Worm (Caenorhabditis elegans): Measurements from ENCODE around the gene Y39B6A.13.

The Y39B6A.13 gene

DNA sequence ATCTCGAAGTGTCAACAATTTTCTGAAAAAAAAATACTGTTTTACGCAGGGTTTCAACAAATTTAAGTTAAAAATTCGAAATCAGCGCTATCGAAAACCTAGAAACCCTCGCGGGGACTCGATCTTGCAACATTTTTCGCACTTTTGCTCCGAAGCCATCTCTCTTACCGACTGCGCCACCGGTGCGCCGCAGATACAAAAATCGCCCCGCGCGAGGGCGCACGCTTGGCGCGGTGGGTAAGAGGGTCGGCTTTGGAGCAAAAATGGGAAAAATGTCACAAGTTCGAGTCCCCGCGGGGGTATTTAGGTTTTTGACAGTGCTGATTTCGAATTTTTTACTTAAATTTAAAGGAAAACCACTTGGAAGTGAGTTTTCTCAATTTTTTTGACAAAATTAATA is 28.3 kb downstream of the Y39B6A.13 start:
- TF ChIP-seq sptf-1 (tag; optimal IDR thresholded peaks at IDR 0.05) (peak; percentile 5), nhr-2 (tag; optimal IDR thresholded peaks at IDR 0.05) (no peak)

DNA sequence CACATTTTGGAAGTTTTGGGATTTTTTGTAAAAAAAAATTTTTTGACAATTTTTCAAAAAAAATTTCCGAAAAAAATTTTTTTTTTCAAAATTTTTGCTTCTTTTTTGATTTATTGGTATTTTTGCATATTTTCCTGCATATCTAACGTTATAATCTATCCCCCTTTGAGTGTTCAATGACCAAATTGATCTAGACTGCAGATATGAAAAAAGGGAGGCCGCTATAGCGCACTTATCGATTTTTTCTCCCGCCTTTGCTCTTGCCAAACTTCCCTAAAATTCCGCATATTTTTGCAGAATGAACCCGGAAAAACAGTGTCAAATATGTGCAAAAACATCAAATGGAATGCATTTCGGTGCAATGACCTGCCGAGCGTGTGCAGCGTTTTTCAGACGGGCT is 31.8 kb downstream of the Y39B6A.13 start, which contains the start of gene nhr-145:
nhr-145 (plus strand) TSS at position 298 of the 400 bp plus-strand sequence.
- TF ChIP-seq elt-3 (tag; optimal IDR thresholded peaks at IDR 0.05) (no peak), elt-1 (tag; optimal IDR thresholded peaks at IDR 0.05; ENCODE audit: borderline replicate concordance, insufficient read depth) (peak; percentile 50)

DNA sequence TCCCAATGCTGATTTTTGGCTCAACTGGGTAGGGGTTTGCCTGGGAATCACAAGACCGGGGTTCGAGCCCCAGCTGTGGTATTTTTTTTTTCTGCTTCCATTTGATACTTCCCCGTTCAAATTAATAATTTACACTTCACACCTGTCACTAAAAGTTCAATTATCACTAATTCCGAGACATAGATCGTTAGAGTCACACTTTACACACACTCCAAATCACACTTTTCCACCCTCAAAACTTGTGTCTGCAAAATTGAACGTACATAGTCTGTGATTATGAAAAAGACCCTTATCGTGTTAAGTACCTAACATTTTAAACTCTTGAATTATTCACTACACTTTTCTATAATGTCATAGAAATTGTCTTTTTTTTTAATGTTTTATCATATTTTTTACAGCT is 35.4 kb downstream of the Y39B6A.13 start:
- TF ChIP-seq nhr-28 (tag; optimal IDR thresholded peaks at IDR 0.05) (no peak), elt-1 (tag; optimal IDR thresholded peaks at IDR 0.05; ENCODE audit: borderline replicate concordance, insufficient read depth) (no peak), nhr-12 (tag; optimal IDR thresholded peaks at IDR 0.05) (no peak), zip-8 (tag; optimal IDR thresholded peaks at IDR 0.05) (no peak), blmp-1 (tag; optimal IDR thresholded peaks at IDR 0.05) (no peak), snpc-4 (tag; optimal IDR thresholded peaks at IDR 0.05) (no peak)

DNA sequence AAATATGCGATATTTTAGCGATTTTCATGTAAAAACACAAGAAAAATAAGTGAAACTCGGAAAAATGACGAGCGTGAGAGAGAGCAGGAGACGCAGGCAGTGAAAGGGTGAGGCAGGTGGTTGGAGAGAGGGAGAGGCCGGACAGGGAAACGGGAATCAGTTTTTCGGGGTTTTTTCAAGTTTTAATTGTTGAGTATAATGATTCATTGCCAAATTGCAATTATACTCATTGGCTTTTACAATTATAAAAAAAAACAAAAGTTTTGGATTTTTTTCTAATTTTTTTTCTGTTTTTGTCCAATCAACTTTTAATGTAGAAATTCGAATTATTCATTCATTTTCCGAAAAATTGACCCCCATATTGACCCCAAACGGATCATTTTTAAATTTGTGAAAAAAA is 36.7 kb downstream of the Y39B6A.13 start, which contains the start of gene nhr-95:
nhr-95 (minus strand) TSS at position 101 of the 400 bp plus-strand sequence.
- TF ChIP-seq lin-32 (GFP tag; optimal IDR thresholded peaks at IDR 0.05) (no peak), drap-1 (GFP tag; optimal IDR thresholded peaks at IDR 0.05) (peak; percentile 31), tbx-8 (GFP tag; optimal IDR thresholded peaks at IDR 0.05) (no peak), bed-3 (GFP tag; optimal IDR thresholded peaks at IDR 0.05) (no peak), mls-2 (tag; optimal IDR thresholded peaks at IDR 0.05) (no peak), ham-2 (GFP tag; optimal IDR thresholded peaks at IDR 0.05) (no peak)

DNA sequence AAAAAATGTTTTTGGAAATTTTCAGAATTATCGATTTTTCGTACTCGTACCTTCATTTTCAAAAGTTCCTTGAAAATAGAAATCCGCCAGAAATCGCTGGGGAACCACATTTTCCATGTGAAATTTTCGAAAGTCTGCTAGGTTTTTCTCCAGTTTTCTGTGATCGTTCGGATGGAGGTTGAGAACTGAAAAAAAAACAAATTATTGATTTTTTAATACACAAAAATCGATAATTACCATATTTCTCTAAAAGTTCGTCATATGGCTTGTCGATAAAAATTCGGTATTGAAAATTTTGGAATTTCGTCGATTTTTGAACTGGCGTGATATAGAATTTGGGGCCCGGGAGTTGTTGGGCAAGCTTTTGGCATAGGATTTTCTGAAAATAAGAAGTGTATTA is 42.4 kb downstream of the Y39B6A.13 start:
- TF ChIP-seq unc-120 (tag; optimal IDR thresholded peaks at IDR 0.05; ENCODE audit: poor library complexity, severe bottlenecking) (no peak), snpc-4 (tag; optimal IDR thresholded peaks at IDR 0.05) (no peak), mep-1 (tag; optimal IDR thresholded peaks at IDR 0.05) (no peak), mab-5 (tag; optimal IDR thresholded peaks at IDR 0.05) (no peak), unc-39 (tag; optimal IDR thresholded peaks at IDR 0.05) (no peak), cnd-1 (tag; optimal IDR thresholded peaks at IDR 0.05) (no peak), bed-3 (GFP tag; optimal IDR thresholded peaks at IDR 0.05) (no peak), mls-2 (tag; optimal IDR thresholded peaks at IDR 0.05) (no peak), hlh-1 (tag; optimal IDR thresholded peaks at IDR 0.05) (no peak), ceh-43 (GFP tag; optimal IDR thresholded peaks at IDR 0.05) (no peak)

DNA sequence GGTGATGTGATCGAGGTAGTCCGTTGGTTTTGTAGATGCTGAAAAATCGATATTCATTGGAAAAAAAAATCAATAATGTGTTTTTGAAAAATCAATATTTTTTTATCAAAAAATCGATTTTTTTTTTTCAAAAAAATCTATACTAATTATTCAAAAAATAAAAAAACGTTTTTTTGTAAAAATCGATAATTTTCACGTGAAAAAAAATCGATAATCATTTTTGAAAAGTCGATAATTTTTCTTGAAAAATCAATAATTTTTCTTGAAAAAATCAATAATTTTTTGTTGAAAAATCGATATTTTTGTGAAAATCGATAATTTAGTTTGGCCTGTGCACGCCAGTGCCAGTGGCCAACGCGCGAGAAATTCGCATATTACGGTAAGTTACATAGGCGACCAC is 46.1 kb downstream of the Y39B6A.13 start:
- no peak for TF ChIP-seq sptf-1 (tag; optimal IDR thresholded peaks at IDR 0.05)
- no peak for TF ChIP-seq elt-3 (tag; optimal IDR thresholded peaks at IDR 0.05)
- TF ChIP-seq mab-5 (tag; optimal IDR thresholded peaks at IDR 0.05): no peak
- TF ChIP-seq mep-1 (tag; optimal IDR thresholded peaks at IDR 0.05): no peak
- no peak for TF ChIP-seq nhr-2 (tag; optimal IDR thresholded peaks at IDR 0.05)
- TF ChIP-seq ztf-11 (tag; optimal IDR thresholded peaks at IDR 0.05): no peak
- TF ChIP-seq pha-4 (tag; optimal IDR thresholded peaks at IDR 0.05): no peak
- TF ChIP-seq ceh-43 (GFP tag; optimal IDR thresholded peaks at IDR 0.05): no peak
- TF ChIP-seq sem-2 (GFP tag; optimal IDR thresholded peaks at IDR 0.05): no peak
- TF ChIP-seq unc-120 (tag; optimal IDR thresholded peaks at IDR 0.05; ENCODE audit: poor library complexity, severe bottlenecking): no peak
- TF ChIP-seq mls-2 (tag; optimal IDR thresholded peaks at IDR 0.05): no peak

DNA sequence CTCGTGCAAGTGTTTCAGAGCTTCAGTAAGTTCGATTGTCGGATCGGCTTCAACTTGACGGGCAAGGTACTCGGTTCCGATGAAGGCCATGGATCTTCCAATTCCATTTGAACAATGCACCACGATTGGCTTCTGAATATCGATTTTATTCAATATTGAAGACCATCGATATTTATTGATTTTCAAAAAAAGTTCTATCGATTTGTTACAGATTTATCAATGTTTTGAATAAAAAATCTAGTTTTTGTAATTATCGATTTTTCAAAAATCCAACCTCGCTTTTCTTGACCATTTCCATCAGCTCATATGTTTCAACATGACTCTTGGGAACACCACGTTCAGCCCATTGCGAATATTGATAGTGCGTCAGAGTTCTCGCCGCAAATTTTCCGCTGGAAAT is 50.3 kb downstream of the Y39B6A.13 start:
- no peak for TF ChIP-seq ztf-11 (tag; optimal IDR thresholded peaks at IDR 0.05)
- no peak for TF ChIP-seq ceh-39 (tag; optimal IDR thresholded peaks at IDR 0.05)
- no peak for TF ChIP-seq unc-62 (GFP tag; optimal IDR thresholded peaks at IDR 0.05)
- no peak for TF ChIP-seq nhr-12 (tag; optimal IDR thresholded peaks at IDR 0.05)
- TF ChIP-seq sem-2 (GFP tag; optimal IDR thresholded peaks at IDR 0.05): no peak
- no peak for TF ChIP-seq ham-2 (GFP tag; optimal IDR thresholded peaks at IDR 0.05)
- TF ChIP-seq nhr-76 (tag; optimal IDR thresholded peaks at IDR 0.05): no peak
- no peak for TF ChIP-seq elt-3 (tag; optimal IDR thresholded peaks at IDR 0.05)
- no peak for TF ChIP-seq hlh-1 (tag; optimal IDR thresholded peaks at IDR 0.05)
- no peak for TF ChIP-seq ceh-43 (GFP tag; optimal IDR thresholded peaks at IDR 0.05)
- TF ChIP-seq bed-3 (GFP tag; optimal IDR thresholded peaks at IDR 0.05): no peak
- no peak for TF ChIP-seq drap-1 (GFP tag; optimal IDR thresholded peaks at IDR 0.05)
- TF ChIP-seq nhr-2 (tag; optimal IDR thresholded peaks at IDR 0.05): no peak
- TF ChIP-seq snpc-4 (tag; optimal IDR thresholded peaks at IDR 0.05): no peak
- TF ChIP-seq mep-1 (tag; optimal IDR thresholded peaks at IDR 0.05): no peak

Measured in whole organism, mixed stage, embryonic.